Fruit fly (Drosophila melanogaster) whole organism, prepupa: ENCODE results near the gene D12.

Source experiments
- Blimp-1 ChIP-seq: fragments of 200-800 bp; sonication (Bioruptor generic); optimal IDR thresholded peaks from 3 replicates; lab custom pipeline; 2017; ENCODE audit warnings: missing biosample characterization, missing genetic modification characterization, mild to moderate bottlenecking, moderate library complexity, missing genetic modification reagents
- CG15336 ChIP-seq: fragments of 200-800 bp; sonication (Bioruptor generic); IDR thresholded peaks from 2 replicates; pipeline ENCODE4 v1.3.6; 2022; ENCODE audit warnings: missing biosample characterization, missing genetic modification characterization
- CG1621 ChIP-seq: fragments of 200-800 bp; sonication (Bioruptor generic); optimal IDR thresholded peaks from 3 replicates; lab custom pipeline; 2018; ENCODE audit warnings: missing biosample characterization, mild to moderate bottlenecking, missing genetic modification characterization
- CG16779 ChIP-seq: fragments of 200-800 bp; sonication (Bioruptor generic); optimal IDR thresholded peaks from 3 replicates; lab custom pipeline; 2017; ENCODE audit warnings: missing biosample characterization, mild to moderate bottlenecking, missing genetic modification characterization
- CG3919 ChIP-seq: fragments of 200-800 bp; sonication (Bioruptor generic); optimal IDR thresholded peaks from 3 replicates; lab custom pipeline; 2016; ENCODE audit warnings: missing biosample characterization, missing genetic modification characterization
- CG6163 ChIP-seq: fragments of 200-800 bp; sonication (Bioruptor generic); IDR thresholded peaks from 3 replicates; pipeline ENCODE4 v1.3.6; 2022; ENCODE audit warnings: missing biosample characterization, missing genetic modification characterization
- CG6276 ChIP-seq: fragments of 200-800 bp; sonication (Bioruptor generic); optimal IDR thresholded peaks from 2 replicates; lab custom pipeline; 2017; ENCODE audit warnings: missing biosample characterization, mild to moderate bottlenecking, missing genetic modification characterization
- CG6792 ChIP-seq: fragments of 200-800 bp; sonication (Bioruptor generic); optimal IDR thresholded peaks from 3 replicates; lab custom pipeline; 2016; ENCODE audit warnings: missing biosample characterization, missing genetic modification characterization
- CG8119 ChIP-seq: fragments of 200-800 bp; sonication (Bioruptor generic); IDR thresholded peaks from 3 replicates; pipeline ENCODE4 v1.3.6; 2022; ENCODE audit warnings: missing biosample characterization, missing genetic modification characterization
- CG8319 ChIP-seq: fragments of 200-800 bp; sonication (Bioruptor generic); optimal IDR thresholded peaks from 3 replicates; lab custom pipeline; 2016; ENCODE audit warnings: missing biosample characterization, missing genetic modification characterization
- CG8632 ChIP-seq: fragments of 200-800 bp; sonication (Bioruptor generic); optimal IDR thresholded peaks from 3 replicates; lab custom pipeline; 2016; ENCODE audit warnings: missing biosample characterization, missing genetic modification characterization
- CG9139 ChIP-seq: fragments of 200-800 bp; sonication (Bioruptor generic); optimal IDR thresholded peaks from 3 replicates; lab custom pipeline; 2017; ENCODE audit warnings: missing biosample characterization, mild to moderate bottlenecking, missing genetic modification characterization
- Eip75B ChIP-seq: fragments of 200-800 bp; sonication (Bioruptor generic); optimal IDR thresholded peaks from 3 replicates; lab custom pipeline; 2016; ENCODE audit warnings: missing biosample characterization, missing genetic modification characterization
- Eip78C ChIP-seq: fragments of 200-800 bp; sonication (Bioruptor generic); peaks from one replicate; lab custom pipeline; 2016; ENCODE audit warnings: missing biosample characterization, missing genetic modification characterization
- Ets96B ChIP-seq: fragments of 200-800 bp; optimal IDR thresholded peaks from 2 replicates; lab custom pipeline; 2019; ENCODE audit warnings: missing biosample characterization, mild to moderate bottlenecking, missing genetic modification characterization, moderate library complexity
- Gug ChIP-seq: fragments of 200-800 bp; sonication (Bioruptor generic); IDR thresholded peaks from 2 replicates; pipeline ENCODE4 v1.3.6; 2022; ENCODE audit warnings: missing biosample characterization, missing genetic modification characterization
- Hr39 ChIP-seq: fragments of 200-800 bp; sonication (Bioruptor generic); optimal IDR thresholded peaks from 2 replicates; lab custom pipeline; 2016; ENCODE audit warnings: missing biosample characterization, missing genetic modification characterization
- Hr4 ChIP-seq: fragments of 200-800 bp; sonication (Bioruptor generic); optimal IDR thresholded peaks from 3 replicates; lab custom pipeline; 2016; ENCODE audit warnings: missing biosample characterization, missing genetic modification characterization
- Lpt ChIP-seq: fragments of 200-800 bp; sonication (Bioruptor generic); optimal IDR thresholded peaks from 3 replicates; lab custom pipeline; 2016; ENCODE audit warnings: missing biosample characterization, missing genetic modification characterization
- Met ChIP-seq: fragments of 200-800 bp; sonication (Bioruptor generic); optimal IDR thresholded peaks from 3 replicates; lab custom pipeline; 2016; ENCODE audit warnings: missing biosample characterization, missing genetic modification characterization
- OdsH ChIP-seq: fragments of 200-800 bp; sonication (Bioruptor generic); optimal IDR thresholded peaks from 3 replicates; lab custom pipeline; 2016; ENCODE audit warnings: missing biosample characterization, missing genetic modification characterization
- Smox ChIP-seq: fragments of 200-800 bp; sonication (Bioruptor generic); optimal IDR thresholded peaks from 3 replicates; lab custom pipeline; 2016; ENCODE audit warnings: missing biosample characterization, missing genetic modification characterization
- Sox102F ChIP-seq: fragments of 200-800 bp; sonication (Bioruptor generic); optimal IDR thresholded peaks from 2 replicates; lab custom pipeline; 2016; ENCODE audit warnings: missing biosample characterization, mild to moderate bottlenecking, missing genetic modification characterization
- Sox14 ChIP-seq: fragments of 200-800 bp; sonication (Bioruptor generic); optimal IDR thresholded peaks from 3 replicates; lab custom pipeline; 2016; ENCODE audit warnings: missing biosample characterization, missing genetic modification characterization
- Sox15 ChIP-seq: fragments of 200-800 bp; sonication (Bioruptor generic); optimal IDR thresholded peaks from 3 replicates; lab custom pipeline; 2016; ENCODE audit warnings: missing biosample characterization, missing genetic modification characterization
- acj6 ChIP-seq: fragments of 200-800 bp; sonication (Bioruptor generic); optimal IDR thresholded peaks from 3 replicates; lab custom pipeline; 2016; ENCODE audit warnings: missing biosample characterization, missing genetic modification characterization
- cyc ChIP-seq: fragments of 200-800 bp; sonication (Bioruptor generic); optimal IDR thresholded peaks from 3 replicates; lab custom pipeline; 2016; ENCODE audit warnings: missing biosample characterization, missing genetic modification characterization
- dac ChIP-seq: fragments of 200-800 bp; sonication (Bioruptor generic); optimal IDR thresholded peaks from 2 replicates; lab custom pipeline; 2017; ENCODE audit warnings: missing biosample characterization, mild to moderate bottlenecking, missing genetic modification characterization
- dsx ChIP-seq: fragments of 200-800 bp; optimal IDR thresholded peaks from 3 replicates; lab custom pipeline; 2019; ENCODE audit warnings: missing biosample characterization, mild to moderate bottlenecking, missing genetic modification characterization, moderate library complexity; ENCODE audit not compliant: poor library complexity, severe bottlenecking
- eg ChIP-seq: fragments of 200-800 bp; sonication (Bioruptor generic); IDR thresholded peaks from 3 replicates; pipeline ENCODE4 v1.3.6; 2022; ENCODE audit warnings: missing biosample characterization, missing genetic modification characterization
- esn ChIP-seq: fragments of 200-800 bp; sonication (Bioruptor generic); optimal IDR thresholded peaks from 2 replicates; lab custom pipeline; 2016; ENCODE audit warnings: missing biosample characterization, mild to moderate bottlenecking, missing genetic modification characterization, moderate library complexity
- fd59A ChIP-seq: fragments of 200-800 bp; sonication (Bioruptor generic); optimal IDR thresholded peaks from 2 replicates; lab custom pipeline; 2017; ENCODE audit warnings: missing biosample characterization, mild to moderate bottlenecking, missing genetic modification characterization, missing genetic modification reagents
- fkh ChIP-seq: fragments of 200-800 bp; sonication (Bioruptor generic); optimal IDR thresholded peaks from 3 replicates; lab custom pipeline; 2017; ENCODE audit warnings: missing biosample characterization, mild to moderate bottlenecking, missing genetic modification characterization, moderate library complexity
- net ChIP-seq: fragments of 200-800 bp; sonication (Bioruptor generic); optimal IDR thresholded peaks from 3 replicates; lab custom pipeline; 2016; ENCODE audit warnings: missing biosample characterization, missing genetic modification characterization
- pdm3 ChIP-seq: fragments of 200-800 bp; sonication (Bioruptor generic); optimal IDR thresholded peaks from 3 replicates; lab custom pipeline; 2016; ENCODE audit warnings: missing biosample characterization, missing genetic modification characterization
- spab ChIP-seq: fragments of 200-800 bp; sonication (Bioruptor generic); optimal IDR thresholded peaks from 2 replicates; lab custom pipeline; 2017; ENCODE audit warnings: missing biosample characterization, mild to moderate bottlenecking, missing genetic modification characterization, missing genetic modification reagents
- ss ChIP-seq, 2 experiments: fragments of 200-800 bp; sonication (Bioruptor generic); optimal IDR thresholded peaks; 2 replicates in 1 of 2; 3 replicates in 1 of 2; lab custom pipeline; 2017 to 2018; ENCODE audit warnings: mild to moderate bottlenecking in 2 of 2, missing biosample characterization in 2 of 2, missing genetic modification characterization in 2 of 2, moderate library complexity in 1 of 2
- vri ChIP-seq: fragments of 200-800 bp; sonication (Bioruptor generic); optimal IDR thresholded peaks from 3 replicates; lab custom pipeline; 2016; ENCODE audit warnings: missing biosample characterization, mild to moderate bottlenecking, missing genetic modification characterization

The D12 gene

DNA sequence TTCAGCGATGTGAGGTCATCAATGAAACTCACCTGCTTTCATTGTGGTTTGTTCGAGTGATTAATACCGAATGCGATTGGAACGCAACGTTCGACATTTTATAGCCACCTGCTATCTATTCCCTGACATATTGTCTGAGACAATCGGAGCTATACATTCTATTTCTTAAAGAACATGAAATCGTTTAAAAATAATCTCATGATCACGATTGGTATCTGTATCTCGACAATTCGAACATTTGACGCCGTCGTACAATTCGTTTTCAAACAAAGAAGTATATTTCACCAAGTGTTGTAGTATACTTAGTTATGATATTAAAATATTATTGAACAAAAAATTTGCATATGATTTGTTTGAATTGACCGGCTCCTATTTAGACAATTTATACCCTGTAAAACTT, 42.3 kb downstream of the D12 start, which contains the start of gene Peritrophin-15b:
Gene Peritrophin-15b (minus strand): TSS at position 101 of the 400 bp plus-strand sequence.
- TF ChIP-seq Met, result no peak
- no peak for TF ChIP-seq Ets96B (tag; lab: Kevin White, UChicago)
- TF ChIP-seq Eip75B (GFP tag; lab: Kevin White, UChicago), result no peak
- no peak for TF ChIP-seq CG15336 (GFP tag; lab: Robert Waterston, UW)
- no peak for TF ChIP-seq CG3919
- TF ChIP-seq Sox102F (GFP tag; lab: Kevin White, UChicago), result no peak
- no peak for TF ChIP-seq esn (GFP tag; lab: Kevin White, UChicago)
- TF ChIP-seq, all 60 proteins: peak for 0

DNA sequence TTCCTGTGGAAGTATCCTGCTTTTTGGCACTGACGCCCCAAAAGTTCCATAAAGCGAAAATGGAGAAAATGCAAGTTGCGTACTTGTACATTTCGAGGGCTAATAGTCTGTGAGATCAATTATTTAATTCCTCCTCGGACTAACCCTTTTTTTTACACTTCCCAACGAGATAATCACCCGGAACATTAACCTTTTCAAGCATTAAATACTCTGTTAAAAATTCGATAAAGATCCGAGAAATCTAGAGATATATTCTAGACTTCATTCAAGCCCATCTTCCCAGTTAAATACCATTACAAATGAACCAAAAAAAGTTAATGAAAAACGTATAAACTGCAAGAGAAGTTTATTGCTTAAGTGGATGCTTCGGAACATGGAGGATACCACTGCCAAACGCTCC, 43.0 kb downstream of the D12 start, which contains the start of gene lectin-29Ca:
Gene lectin-29Ca (minus strand): TSS at position 101 of the 400 bp plus-strand sequence.
- TF ChIP-seq net (GFP tag; lab: Kevin White, UChicago), result no peak
- no peak for TF ChIP-seq spab
- no peak for TF ChIP-seq Blimp-1
- no peak for TF ChIP-seq cyc (GFP tag; lab: Kevin White, UChicago)
- no peak for TF ChIP-seq Sox102F (GFP tag; lab: Kevin White, UChicago)
- no peak for TF ChIP-seq Eip75B (GFP tag; lab: Kevin White, UChicago)
- TF ChIP-seq dac, result no peak
- TF ChIP-seq Lpt, result no peak
- TF ChIP-seq OdsH (GFP tag; lab: Kevin White, UChicago), result no peak
- TF ChIP-seq Hr39 (GFP tag; lab: Kevin White, UChicago), result no peak
- no peak for TF ChIP-seq CG6276 (GFP tag; lab: Kevin White, UChicago)
- TF ChIP-seq, all 60 proteins: peak for 0

DNA sequence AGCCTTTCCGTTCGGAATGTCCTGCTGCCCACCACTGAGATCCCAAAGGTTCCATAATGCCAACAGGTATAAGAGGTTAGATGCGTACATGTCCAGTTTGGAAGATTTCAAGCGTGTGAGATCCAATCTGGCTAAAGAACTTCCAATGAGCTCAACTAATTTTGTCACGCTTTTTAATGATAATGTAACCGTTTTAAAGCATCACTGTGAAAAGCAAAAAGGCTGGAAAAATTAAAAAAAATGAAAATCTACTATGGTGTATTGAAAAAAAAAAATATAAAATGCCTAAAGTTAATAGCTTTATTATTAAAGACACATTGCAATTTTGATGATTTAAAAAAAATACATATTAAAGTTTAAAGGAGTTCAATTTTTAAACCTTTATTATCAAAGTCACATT, 44.0 kb downstream of the D12 start, which contains the start of gene Acp29AB:
Gene Acp29AB (minus strand): TSS at position 101 of the 400 bp plus-strand sequence.
- no peak for TF ChIP-seq Eip78C
- TF ChIP-seq CG6163 (GFP tag; lab: Robert Waterston, UW), result no peak
- no peak for TF ChIP-seq eg (GFP tag; lab: Robert Waterston, UW)
- no peak for TF ChIP-seq vri
- TF ChIP-seq CG1621, result no peak
- TF ChIP-seq ss (GFP tag; optimal IDR thresholded peaks at IDR 0.05; lab: Kevin White, UChicago), result no peak
- TF ChIP-seq Hr4 (GFP tag; lab: Kevin White, UChicago), result no peak
- no peak for TF ChIP-seq Sox15 (GFP tag; lab: Kevin White, UChicago)
- no peak for TF ChIP-seq Hr39 (GFP tag; lab: Kevin White, UChicago)
- no peak for TF ChIP-seq CG6792 (GFP tag; lab: Kevin White, UChicago)
- TF ChIP-seq dsx, result no peak
- no peak for TF ChIP-seq Ets96B (tag; lab: Kevin White, UChicago)
- no peak for TF ChIP-seq CG16779 (tag; lab: Kevin White, UChicago)
- no peak for TF ChIP-seq Blimp-1
- no peak for TF ChIP-seq CG8632 (GFP tag; lab: Kevin White, UChicago)
- TF ChIP-seq pdm3 (GFP tag; lab: Kevin White, UChicago), result no peak
- TF ChIP-seq, all 60 proteins: peak for 0

DNA sequence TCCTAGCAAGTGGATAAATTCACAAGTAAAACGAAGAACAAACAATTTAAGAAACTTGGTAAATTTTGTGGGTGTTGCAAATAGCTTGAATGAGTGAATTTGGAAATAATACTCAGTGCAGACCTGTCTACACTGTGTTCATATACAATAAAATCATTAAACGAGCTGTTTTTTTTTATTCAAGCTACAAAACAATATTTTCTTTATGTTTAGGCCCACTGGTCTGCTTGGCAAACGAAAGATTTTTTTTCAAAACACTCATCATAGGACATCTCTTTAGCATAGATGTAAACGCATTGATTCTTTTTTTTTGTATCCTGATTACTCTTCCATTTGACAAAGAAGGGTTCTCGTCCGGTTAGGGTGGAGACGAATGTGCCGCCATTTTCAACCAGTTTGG, 44.9 kb downstream of the D12 start, which contains the start of gene CG42820:
Gene CG42820 (minus strand): TSS at position 101 of the 400 bp plus-strand sequence.
- no peak for TF ChIP-seq Sox102F (GFP tag; lab: Kevin White, UChicago)
- no peak for TF ChIP-seq fkh (GFP tag; lab: Kevin White, UChicago)
- TF ChIP-seq Lpt, result no peak
- TF ChIP-seq acj6 (GFP tag; lab: Kevin White, UChicago), result no peak
- no peak for TF ChIP-seq Gug
- TF ChIP-seq CG9139 (GFP tag; lab: Kevin White, UChicago), result no peak
- no peak for TF ChIP-seq vri
- TF ChIP-seq Ets96B (tag; lab: Kevin White, UChicago), result no peak
- TF ChIP-seq Sox15 (GFP tag; lab: Kevin White, UChicago), result no peak
- no peak for TF ChIP-seq fd59A (GFP tag; lab: Kevin White, UChicago)
- no peak for TF ChIP-seq Smox (GFP tag; lab: Kevin White, UChicago)
- TF ChIP-seq CG8632 (GFP tag; lab: Kevin White, UChicago), result no peak
- TF ChIP-seq Sox14, result no peak
- TF ChIP-seq Met, result no peak
- no peak for TF ChIP-seq CG3919
- TF ChIP-seq Eip78C, result no peak
- TF ChIP-seq CG6792 (GFP tag; lab: Kevin White, UChicago), result no peak
- no peak for TF ChIP-seq CG8319 (GFP tag; lab: Kevin White, UChicago)
- no peak for TF ChIP-seq CG8119 (GFP tag; lab: Robert Waterston, UW)
- TF ChIP-seq spab, result no peak
